Fruit fly (Drosophila melanogaster): ENCODE results near the gene CG32485.
A peak's percentile ranks its signal among the peaks of the same experiment; 100 is the strongest.

The CG32485 gene

DNA sequence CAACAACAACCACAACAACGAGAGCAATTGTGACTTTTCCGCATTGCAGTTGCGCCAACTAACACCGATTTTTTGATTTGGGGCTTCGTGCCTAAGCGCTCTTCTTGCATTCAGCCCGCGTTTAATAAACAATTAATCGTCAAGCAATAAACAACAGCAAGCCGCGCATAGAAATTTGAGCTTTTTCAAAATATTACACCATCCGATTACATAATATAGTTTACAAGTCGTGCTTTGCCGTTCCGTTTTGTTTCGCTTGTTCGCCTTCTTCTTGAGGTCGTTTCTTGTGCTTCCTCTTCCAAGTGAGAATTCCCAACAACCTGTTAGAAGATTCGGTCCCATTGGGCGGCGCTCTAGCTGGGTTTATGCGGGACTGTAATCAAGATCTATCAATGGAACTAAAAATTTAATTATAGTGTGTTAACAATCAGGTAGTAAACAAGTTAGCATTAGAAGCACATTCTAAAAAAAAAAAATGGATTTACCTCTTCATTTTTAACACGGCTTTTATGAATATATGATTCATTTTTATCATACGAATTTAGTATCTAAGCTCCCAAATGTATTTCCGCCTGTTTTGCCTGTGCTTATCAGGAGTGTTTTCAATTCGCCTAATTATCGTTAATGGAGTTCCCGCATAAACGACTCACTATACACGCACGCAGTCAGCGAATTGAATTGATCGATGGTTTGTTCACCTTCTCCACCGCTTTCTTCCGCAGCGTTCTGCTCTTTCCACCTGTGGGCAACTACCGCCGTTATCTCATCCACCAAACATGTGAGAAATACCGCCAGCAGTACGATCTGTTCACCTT lies 14.1 kb upstream of the CG32485 start (continued):
- TF ChIP-seq slp2 (GFP tag; optimal IDR thresholded peaks at IDR 0.05): peak; percentile 30
- peak; percentile 63 for TF ChIP-seq Awh (GFP tag; IDR thresholded peaks at IDR 0.05)
- TF ChIP-seq Adf1 (GFP tag; IDR thresholded peaks at IDR 0.05): peak; percentile 64; the same call in 1 of the 2 replicates
- peak; percentile 93 for TF ChIP-seq PHDP (tag; optimal IDR thresholded peaks at IDR 0.05)
- TF ChIP-seq CG7372 (GFP tag; IDR thresholded peaks at IDR 0.05): peak; percentile 59
- TF ChIP-seq CG5180 (GFP tag; optimal IDR thresholded peaks at IDR 0.05): peak; percentile 77
- peak; percentile 28 for TF ChIP-seq pb (GFP tag; optimal IDR thresholded peaks at IDR 0.05)
- TF ChIP-seq tin (GFP tag; optimal IDR thresholded peaks at IDR 0.05): peak; percentile 78
- TF ChIP-seq ERR (GFP tag; optimal IDR thresholded peaks at IDR 0.05): peak; percentile 40
- TF ChIP-seq CG14965 (GFP tag; optimal IDR thresholded peaks at IDR 0.05; ENCODE audit: borderline replicate concordance): peak; percentile 7
- no peak for TF ChIP-seq Elba2 (GFP tag; optimal IDR thresholded peaks at IDR 0.05)
- peak; percentile 10 for TF ChIP-seq Hmx (GFP tag; optimal IDR thresholded peaks at IDR 0.05)
- peak; percentile 80 for TF ChIP-seq CG6254 (GFP tag; optimal IDR thresholded peaks at IDR 0.05)
- peak; percentile 65 for TF ChIP-seq schlank (tag; optimal IDR thresholded peaks at IDR 0.05)
- peak; percentile 89 for TF ChIP-seq so (GFP tag; IDR thresholded peaks at IDR 0.05)
- peak; percentile 27 for TF ChIP-seq Atf-2 (GFP tag; optimal IDR thresholded peaks at IDR 0.05)
- peak; percentile 74 for TF ChIP-seq CG10543 (GFP tag; optimal IDR thresholded peaks at IDR 0.05)
- TF ChIP-seq chif (GFP tag; optimal IDR thresholded peaks at IDR 0.05): peak; percentile 75 to 79
- TF ChIP-seq CG14014 (GFP tag; IDR thresholded peaks at IDR 0.05): peak; percentile 83
- TF ChIP-seq dmrt99B (tag; optimal IDR thresholded peaks at IDR 0.05): peak; percentile 87
- peak; percentile 60 for TF ChIP-seq ttk (GFP tag; IDR thresholded peaks at IDR 0.05)
- peak; percentile 48 for TF ChIP-seq pnt (GFP tag; optimal IDR thresholded peaks at IDR 0.05)
- peak; percentile 56 for TF ChIP-seq Deaf1 (tag; optimal IDR thresholded peaks at IDR 0.05)
- peak; percentile 88 for TF ChIP-seq bcd (GFP tag; optimal IDR thresholded peaks at IDR 0.05)
- no peak for TF ChIP-seq GATAe (GFP tag; conservative IDR thresholded peaks at IDR 0.05)
- peak; percentile 56; the same call in 1 of the 2 replicates for TF ChIP-seq aop (GFP tag; IDR thresholded peaks at IDR 0.05)
- TF ChIP-seq Lhr (GFP tag; optimal IDR thresholded peaks at IDR 0.05): peak; percentile 64
- no peak for TF ChIP-seq cas (GFP tag; IDR thresholded peaks at IDR 0.05)
- TF ChIP-seq exex (tag; optimal IDR thresholded peaks at IDR 0.05): peak; percentile 60
- TF ChIP-seq HLH54F (GFP tag; optimal IDR thresholded peaks at IDR 0.05): peak; percentile 73
- TF ChIP-seq CG13894 (tag; optimal IDR thresholded peaks at IDR 0.05): peak; percentile 76
- peak; percentile 66 for TF ChIP-seq CG34422 (GFP tag; IDR thresholded peaks at IDR 0.05)
- no peak for TF ChIP-seq Opbp (GFP tag; IDR thresholded peaks at IDR 0.05; ENCODE audit: partially characterized antibody)
- peak; percentile 85 for TF ChIP-seq CG10209 (GFP tag; optimal IDR thresholded peaks at IDR 0.05)
- TF ChIP-seq Max (GFP tag; optimal IDR thresholded peaks at IDR 0.05): peak; percentile 82
- TF ChIP-seq gro (GFP tag; optimal IDR thresholded peaks at IDR 0.05): peak; percentile 86
- TF ChIP-seq Trl (optimal IDR thresholded peaks at IDR 0.05): peak in 1 of 2 experiments; percentile 41
- TF ChIP-seq Trl (GFP tag; optimal IDR thresholded peaks at IDR 0.05): peak; percentile 68
- peak; percentile 11 for TF ChIP-seq CG8089 (GFP tag; optimal IDR thresholded peaks at IDR 0.05)
- no peak for TF ChIP-seq knrl (GFP tag; IDR thresholded peaks at IDR 0.05; ENCODE audit: partially characterized antibody)
- no peak for TF ChIP-seq Dip2 (GFP tag; IDR thresholded peaks at IDR 0.05)
- TF ChIP-seq tup (GFP tag; optimal IDR thresholded peaks at IDR 0.05): peak; percentile 44
- peak; percentile 90 for TF ChIP-seq CG12659 (GFP tag; optimal IDR thresholded peaks at IDR 0.05)
- TF ChIP-seq pros (GFP tag; optimal IDR thresholded peaks at IDR 0.05): peak; percentile 57
- TF ChIP-seq CG8359 (GFP tag; optimal IDR thresholded peaks at IDR 0.05; ENCODE audit: borderline replicate concordance): peak; percentile 63
- peak; percentile 94 for TF ChIP-seq nmo (GFP tag; optimal IDR thresholded peaks at IDR 0.05)
- TF ChIP-seq CG33557 (GFP tag; optimal IDR thresholded peaks at IDR 0.05): peak; percentile 77
- peak; percentile 60; the same call in 2 of the 3 replicates for TF ChIP-seq tgo (GFP tag; IDR thresholded peaks at IDR 0.05)
- TF ChIP-seq CG12236 (GFP tag; optimal IDR thresholded peaks at IDR 0.05): peak; percentile 48

Measured in whole organism, embryonic.